Worm (Caenorhabditis elegans): ENCODE data around the gene lido-13.
A peak's percentile ranks its signal among the peaks of the same experiment; 100 is the strongest.

lido-13 gene

ce11 chrII:3054221-3054620 lies at the start of gene lido-13:
Gene lido-13 (minus strand): TSS chrII:3054321.
- no peak for TF ChIP-seq snpc-1.1 (tag; optimal IDR thresholded peaks at IDR 0.05; ENCODE audit: insufficient read depth)
- TF ChIP-seq madf-6 (GFP tag; IDR thresholded peaks at IDR 0.05): peak; percentile 38; the same call in 1 of the 2 replicates

ce11 chrII:3102018-3102417 lies 47.9 kb upstream of the lido-13 start, which contains the start of gene clec-121:
Gene clec-121 (plus strand): TSS chrII:3102318.
- no peak for TF ChIP-seq hmg-1.2 (GFP tag; IDR thresholded peaks at IDR 0.05)
- no peak for TF ChIP-seq F33H1.4 (GFP tag; IDR thresholded peaks at IDR 0.05)
- no peak for TF ChIP-seq ceh-40 (GFP tag; IDR thresholded peaks at IDR 0.05)
- no peak for TF ChIP-seq F37B4.10 (GFP tag; IDR thresholded peaks at IDR 0.05)
- no peak for TF ChIP-seq dpl-1 (GFP tag; optimal IDR thresholded peaks at IDR 0.05)
- TF ChIP-seq ama-1 (optimal IDR thresholded peaks at IDR 0.05): no peak
- TF ChIP-seq ama-1 (GFP tag; optimal IDR thresholded peaks at IDR 0.05): no peak
- TF ChIP-seq Y67H2A.10 (GFP tag; conservative IDR thresholded peaks at IDR 0.05): no peak
- TF ChIP-seq lsl-1 (GFP tag; optimal IDR thresholded peaks at IDR 0.05): no peak
- no peak for TF ChIP-seq dox-1 (GFP tag; IDR thresholded peaks at IDR 0.05)
- TF ChIP-seq B0035.1 (tag; optimal IDR thresholded peaks at IDR 0.05): no peak
- no peak for TF ChIP-seq tbp1 (GFP tag; optimal IDR thresholded peaks at IDR 0.05)
- TF ChIP-seq sea-2 (GFP tag; IDR thresholded peaks at IDR 0.05): no peak
- no peak for TF ChIP-seq hlh-26 (GFP tag; conservative IDR thresholded peaks at IDR 0.05)
- TF ChIP-seq pha-4 (tag; optimal IDR thresholded peaks at IDR 0.05): no peak
- TF ChIP-seq cebp-2 (GFP tag; IDR thresholded peaks at IDR 0.05): no peak
- no peak for TF ChIP-seq snpc-1.3 (tag; optimal IDR thresholded peaks at IDR 0.05; ENCODE audit: insufficient read depth)
- no peak for TF ChIP-seq madf-10 (tag; optimal IDR thresholded peaks at IDR 0.05)
- TF ChIP-seq ceh-27 (GFP tag; optimal IDR thresholded peaks at IDR 0.05): no peak

DNA sequence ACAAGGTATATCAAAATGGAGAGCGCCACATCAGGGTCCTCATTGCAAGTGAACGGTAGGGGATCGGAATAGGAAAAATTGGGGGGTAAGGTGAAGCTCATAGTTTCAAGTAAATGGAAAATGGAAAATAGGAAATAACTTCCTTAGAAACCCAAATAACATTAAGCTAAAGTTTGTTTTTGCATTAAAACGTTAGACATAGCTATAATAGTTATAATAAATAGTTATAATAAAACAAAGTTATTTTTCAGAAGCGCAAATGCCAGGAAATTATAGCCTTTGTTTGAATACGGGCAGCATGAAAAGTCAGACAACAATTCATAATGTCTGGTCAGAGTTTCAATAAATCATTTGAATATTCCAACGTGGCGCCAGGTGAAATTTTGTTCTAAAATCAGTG lies 46.4 kb upstream of the lido-13 start, which contains the start of gene srg-24:
Gene srg-24 (minus strand): TSS at position 101 of the 400 bp plus-strand sequence.
- TF ChIP-seq nhr-90 (tag; optimal IDR thresholded peaks at IDR 0.05) (no peak), snpc-3.4 (tag; optimal IDR thresholded peaks at IDR 0.05) (no peak), snpc-1.1 (tag; optimal IDR thresholded peaks at IDR 0.05; ENCODE audit: insufficient read depth) (no peak), T07F8.4 (tag; optimal IDR thresholded peaks at IDR 0.05) (no peak), die-1 (tag; optimal IDR thresholded peaks at IDR 0.05) (no peak), K12H6.12 (tag; optimal IDR thresholded peaks at IDR 0.05) (no peak), lsy-27 (tag; optimal IDR thresholded peaks at IDR 0.05; ENCODE audit: borderline replicate concordance, insufficient read depth) (no peak), attf-3 (GFP tag; conservative IDR thresholded peaks at IDR 0.05) (no peak), lir-1 (GFP tag; conservative IDR thresholded peaks at IDR 0.05) (no peak), mxl-1 (tag; optimal IDR thresholded peaks at IDR 0.05) (no peak), hmg-1.2 (GFP tag; IDR thresholded peaks at IDR 0.05) (no peak), nfya-2 (GFP tag; IDR thresholded peaks at IDR 0.05) (no peak), hrde-1 (tag; optimal IDR thresholded peaks at IDR 0.05; ENCODE audit: borderline replicate concordance) (no peak), efl-1 (GFP tag; optimal IDR thresholded peaks at IDR 0.05) (no peak), hlh-12 (tag; optimal IDR thresholded peaks at IDR 0.05) (no peak), F52B5.7 (tag; optimal IDR thresholded peaks at IDR 0.05) (no peak), let-526 (GFP tag; IDR thresholded peaks at IDR 0.05) (no peak), ZK185.1 (tag; optimal IDR thresholded peaks at IDR 0.05; ENCODE audit: poor library complexity, severe bottlenecking) (no peak), nhr-179 (tag; optimal IDR thresholded peaks at IDR 0.05) (no peak)
